Fruit fly (Drosophila melanogaster): ENCODE results near the gene CG42591.

The CG42591 gene

dm6 chr3L:8027212-8027611, 42.5 kb downstream of the CG42591 start:
- no peak for TF ChIP-seq CG4496 (GFP tag; IDR thresholded peaks at IDR 0.05)
- peak; percentile 51 for TF ChIP-seq EcR (GFP tag; optimal IDR thresholded peaks at IDR 0.05)
- peak; percentile 15 for TF ChIP-seq CG13204 (GFP tag; optimal IDR thresholded peaks at IDR 0.05)

- no peak for TF ChIP-seq CG13204 (GFP tag; optimal IDR thresholded peaks at IDR 0.05)
- TF ChIP-seq CG4496 (GFP tag; IDR thresholded peaks at IDR 0.05), result peak; percentile 71
- TF ChIP-seq CG17806 (tag; optimal IDR thresholded peaks at IDR 0.05), result peak; percentile 46
- peak; percentile 72 for TF ChIP-seq Pif1A (GFP tag; optimal IDR thresholded peaks at IDR 0.05)
- peak; percentile 16 for TF ChIP-seq Snoo (tag; optimal IDR thresholded peaks at IDR 0.05)
- TF ChIP-seq CG8159 (tag; optimal IDR thresholded peaks at IDR 0.05), result peak; percentile 72
- TF ChIP-seq CG9948 (tag; optimal IDR thresholded peaks at IDR 0.05), result peak; percentile 55
- TF ChIP-seq gl (tag; optimal IDR thresholded peaks at IDR 0.05), result no peak
- peak; percentile 50; the same call in 1 of the 2 replicates for TF ChIP-seq rn (GFP tag; IDR thresholded peaks at IDR 0.05)
- TF ChIP-seq D1 (tag; optimal IDR thresholded peaks at IDR 0.05), result no peak
- TF ChIP-seq Ets98B (GFP tag; IDR thresholded peaks at IDR 0.05), result peak; percentile 40
- 0 out of 3 replicates have a peak, but pooled peaks have one; percentile 54 for TF ChIP-seq fd96Ca (GFP tag; IDR thresholded peaks at IDR 0.05)
- TF ChIP-seq CG15710 (tag; optimal IDR thresholded peaks at IDR 0.05), result peak; percentile 53
- peak; percentile 36 for TF ChIP-seq CG34367 (tag; optimal IDR thresholded peaks at IDR 0.05)
- TF ChIP-seq Pif1B (GFP tag; optimal IDR thresholded peaks at IDR 0.05), result peak; percentile 70
- TF ChIP-seq EcR (GFP tag; optimal IDR thresholded peaks at IDR 0.05), result peak; percentile 96
- peak; percentile 18; the same call in 1 of the 2 replicates for TF ChIP-seq CG12605 (GFP tag; IDR thresholded peaks at IDR 0.05)
- TF ChIP-seq CG14655 (GFP tag; optimal IDR thresholded peaks at IDR 0.05), result peak; percentile 71
- TF ChIP-seq CG10348 (GFP tag; IDR thresholded peaks at IDR 0.05), result 0 out of 2 replicates have a peak, but pooled peaks have one; percentile 33
- TF ChIP-seq CG8301 (tag; optimal IDR thresholded peaks at IDR 0.05), result peak; percentile 50
- peak; percentile 72 for TF ChIP-seq CG32121 (GFP tag; IDR thresholded peaks at IDR 0.05)
Measured at dm6 chr3L:8024278-8025140, 45.3 kb downstream of the CG42591 start.

Measured in whole organism, pupa.